Worm (Caenorhabditis elegans): ENCODE data around the gene arp-6.

arp-6 gene

DNA sequence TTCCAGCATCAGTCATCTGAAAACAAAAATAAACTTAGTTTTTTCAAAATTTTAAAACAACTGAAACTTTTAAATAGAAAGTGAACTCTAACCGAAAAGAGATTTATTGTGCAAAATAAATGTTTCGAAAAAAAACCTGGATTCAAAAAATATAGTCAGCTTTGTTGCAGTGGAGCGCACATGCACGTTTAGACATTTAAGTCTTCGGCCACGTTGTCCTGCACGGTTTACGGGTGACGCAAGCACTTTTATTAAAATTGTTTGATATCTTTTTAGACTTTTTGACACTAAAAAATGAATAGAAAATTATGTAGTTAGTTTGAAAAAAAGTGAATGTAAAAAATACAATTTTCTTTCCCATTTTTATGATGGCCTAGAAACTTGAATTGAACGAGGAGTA, 2.3 kb upstream of the arp-6 start, which contains the start of the genes ubh-4 and algn-6 (continued):
- TF ChIP-seq rcor-1 (GFP tag; IDR thresholded peaks at IDR 0.05) (0 out of 2 replicates have a peak, but pooled peaks have one; percentile 24), mcd-1 (GFP tag; IDR thresholded peaks at IDR 0.05) (peak; percentile 89), nhr-120 (GFP tag; IDR thresholded peaks at IDR 0.05) (no peak), K12H6.12 (tag; optimal IDR thresholded peaks at IDR 0.05) (peak; percentile 43), mel-28 (tag; optimal IDR thresholded peaks at IDR 0.05; ENCODE audit: borderline replicate concordance) (no peak), ztf-25 (GFP tag; IDR thresholded peaks at IDR 0.05) (0 out of 2 replicates have a peak, but pooled peaks have one; percentile 29), ceh-91 (GFP tag; IDR thresholded peaks at IDR 0.05) (peak; percentile 69; the same call in 1 of the 2 replicates), rec-8 (tag; optimal IDR thresholded peaks at IDR 0.05) (peak in 1 of 2 experiments; percentile 1), him-1 (tag; optimal IDR thresholded peaks at IDR 0.05) (no peak), atf-7 (tag; optimal IDR thresholded peaks at IDR 0.05) (no peak), hmg-1.2 (GFP tag; IDR thresholded peaks at IDR 0.05) (peak; percentile 67; the same call in 1 of the 2 replicates), B0019.2 (GFP tag; conservative IDR thresholded peaks at IDR 0.05) (no peak), F23B12.7 (tag; optimal IDR thresholded peaks at IDR 0.05; ENCODE audit: insufficient read depth) (peak; percentile 63), D2030.7 (GFP tag; IDR thresholded peaks at IDR 0.05) (peak; percentile 67), C17E4.6 (GFP tag; IDR thresholded peaks at IDR 0.05) (no peak), pbrm-1 (GFP tag; IDR thresholded peaks at IDR 0.05) (peak; percentile 60; the same call in 1 of the 2 replicates), ZK185.1 (tag; optimal IDR thresholded peaks at IDR 0.05; ENCODE audit: poor library complexity, severe bottlenecking) (peak; percentile 69), attf-6 (GFP tag; IDR thresholded peaks at IDR 0.05) (no peak), efl-1 (GFP tag; optimal IDR thresholded peaks at IDR 0.05) (peak; percentile 48), lag-1 (GFP tag; IDR thresholded peaks at IDR 0.05) (no peak), ama-1 (optimal IDR thresholded peaks at IDR 0.05) (no peak), ama-1 (GFP tag; optimal IDR thresholded peaks at IDR 0.05) (no peak), ztf-22 (GFP tag; optimal IDR thresholded peaks at IDR 0.05) (no peak), Y56A3A.18 (GFP tag; IDR thresholded peaks at IDR 0.05) (no peak), unc-130 (GFP tag; optimal IDR thresholded peaks at IDR 0.05) (peak; percentile 89), sdz-38 (tag; optimal IDR thresholded peaks at IDR 0.05) (no peak), snpc-4 (GFP tag; optimal IDR thresholded peaks at IDR 0.05) (no peak), snpc-4 (tag; optimal IDR thresholded peaks at IDR 0.05) (peak; percentile 24 to 40 (median 29)), madf-6 (GFP tag; IDR thresholded peaks at IDR 0.05) (peak; percentile 61), snpc-1.1 (tag; optimal IDR thresholded peaks at IDR 0.05; ENCODE audit: insufficient read depth) (no peak), pha-4 (tag; optimal IDR thresholded peaks at IDR 0.05) (no peak), Y95B8A.8 (GFP tag; IDR thresholded peaks at IDR 0.05) (no peak), ceh-79 (tag; optimal IDR thresholded peaks at IDR 0.05) (no peak), B0261.1 (tag; optimal IDR thresholded peaks at IDR 0.05) (no peak), snpc-3.4 (tag; optimal IDR thresholded peaks at IDR 0.05) (peak; percentile 16), cebp-2 (GFP tag; IDR thresholded peaks at IDR 0.05) (no peak), repo-1 (tag; optimal IDR thresholded peaks at IDR 0.05) (no peak), lir-1 (GFP tag; conservative IDR thresholded peaks at IDR 0.05) (no peak), gei-17 (GFP tag; optimal IDR thresholded peaks at IDR 0.05) (no peak), xnd-1 (tag; optimal IDR thresholded peaks at IDR 0.05) (peak; percentile 25), athp-1 (tag; optimal IDR thresholded peaks at IDR 0.05) (peak; percentile 54), lsl-1 (GFP tag; optimal IDR thresholded peaks at IDR 0.05) (peak; percentile 87), tbp1 (GFP tag; optimal IDR thresholded peaks at IDR 0.05) (peak; percentile 44), ztf-18 (tag; optimal IDR thresholded peaks at IDR 0.05) (peak; percentile 59), madf-8 (GFP tag; conservative IDR thresholded peaks at IDR 0.05) (peak; percentile 32; the same call in 1 of the 2 replicates), F39B2.1 (GFP tag; IDR thresholded peaks at IDR 0.05) (no peak), hlh-26 (GFP tag; conservative IDR thresholded peaks at IDR 0.05) (no peak), nhr-27 (tag; optimal IDR thresholded peaks at IDR 0.05) (no peak), hsf-1 (GFP tag; IDR thresholded peaks at IDR 0.05) (no peak)
